Worm (Caenorhabditis elegans) whole organism, mixed stage, embryonic: Measurements from ENCODE around the gene cky-1.

Experiments used
- bed-3 ChIP-seq: fragments of 200-800 bp; sonication (Bioruptor generic); optimal IDR thresholded peaks from 3 replicates; lab custom pipeline; 2018; ENCODE audit warnings: mild to moderate bottlenecking, missing genetic modification characterization, moderate library complexity, missing compliant biosample characterization
- elt-1 ChIP-seq: sonication (generic microtip); optimal IDR thresholded peaks from 2 replicates; lab custom pipeline; 2017; ENCODE audit warnings: missing genetic modification characterization, mild to moderate bottlenecking, missing compliant biosample characterization, antibody characterized with exemption, moderate library complexity, borderline replicate concordance; ENCODE audit not compliant: insufficient read depth
- elt-3 ChIP-seq: fragments of 150-350 bp; optimal IDR thresholded peaks from 2 replicates; lab custom pipeline; 2014; ENCODE audit warnings: missing biosample characterization, missing genetic modification characterization
- lsy-2 ChIP-seq: fragments of 150-350 bp; optimal IDR thresholded peaks from 2 replicates; lab custom pipeline; 2014; ENCODE audit warnings: missing biosample characterization, missing genetic modification characterization
- nhr-28 ChIP-seq: fragments of 150-350 bp; optimal IDR thresholded peaks from 2 replicates; lab custom pipeline; 2014; ENCODE audit warnings: missing biosample characterization, missing genetic modification characterization
- nhr-76 ChIP-seq: sonication (generic microtip); optimal IDR thresholded peaks from 2 replicates; lab custom pipeline; 2017; ENCODE audit warnings: missing biosample characterization, missing genetic modification characterization
- pha-4 ChIP-seq: fragments of 150-350 bp; optimal IDR thresholded peaks from 2 replicates; lab custom pipeline; 2018; ENCODE audit warnings: missing biosample characterization, missing genetic modification reagents, missing genetic modification characterization
- snpc-4 ChIP-seq: fragments of 150-350 bp; optimal IDR thresholded peaks from 2 replicates; lab custom pipeline; 2014; ENCODE audit warnings: missing biosample characterization, missing genetic modification characterization
- sptf-1 ChIP-seq: sonication (generic microtip); optimal IDR thresholded peaks from 2 replicates; lab custom pipeline; 2017; ENCODE audit warnings: mild to moderate bottlenecking, missing genetic modification characterization, moderate library complexity, missing compliant biosample characterization
- tbx-8 ChIP-seq: fragments of 200-800 bp; sonication (Bioruptor generic); optimal IDR thresholded peaks from 2 replicates; lab custom pipeline; 2018; ENCODE audit warnings: mild to moderate bottlenecking, missing genetic modification characterization, moderate library complexity, missing compliant biosample characterization

DNA sequence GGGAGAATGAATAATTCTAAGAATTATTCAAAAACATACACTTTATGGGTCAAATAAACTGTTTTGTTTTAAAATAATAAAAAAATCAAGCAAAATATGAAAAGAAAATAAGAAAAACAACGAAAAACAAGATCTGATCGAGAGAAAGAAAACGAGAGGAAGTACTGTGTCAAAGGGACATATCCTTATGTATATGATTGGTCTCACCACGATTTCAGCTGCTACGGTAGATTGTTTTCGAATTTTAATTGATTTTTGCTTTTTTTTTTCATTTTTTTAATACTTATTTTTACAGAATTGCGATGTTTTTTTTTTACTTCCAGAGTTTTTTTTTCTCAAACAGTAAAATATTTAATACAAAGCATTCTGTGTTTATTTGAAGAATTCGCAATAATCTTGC lies 39.7 kb upstream of the cky-1 start:
- TF ChIP-seq tbx-8 (GFP tag; lab: Kevin White, UChicago) (no peak), sptf-1 (tag; lab: Kevin White, UChicago) (no peak), snpc-4 (tag; lab: Kevin White, UChicago) (no peak), nhr-76 (tag; lab: Kevin White, UChicago) (no peak), lsy-2 (tag; lab: Kevin White, UChicago) (no peak), elt-3 (no peak), elt-1 (tag; lab: Kevin White, UChicago) (no peak), bed-3 (GFP tag; lab: Kevin White, UChicago) (no peak), nhr-28 (no peak), pha-4 (tag; lab: Kevin White, UChicago) (no peak)
